Fruit fly (Drosophila melanogaster): ENCODE measurements around the gene CG1737.

Gene CG1737

dm6 chrX:11391364-11391915, 41.0 kb downstream of the CG1737 start (continued):
- TF ChIP-seq ewg (GFP tag; optimal IDR thresholded peaks at IDR 0.05) = no peak
- TF ChIP-seq CG16779 (GFP tag; IDR thresholded peaks at IDR 0.05) = 0 out of 2 replicates have a peak, but pooled peaks have one; percentile 17
- TF ChIP-seq repo (GFP tag; optimal IDR thresholded peaks at IDR 0.05) = no peak
- TF ChIP-seq CTCF (GFP tag; optimal IDR thresholded peaks at IDR 0.05) = no peak
- no peak for TF ChIP-seq Usf (GFP tag; optimal IDR thresholded peaks at IDR 0.05)
- TF ChIP-seq Oaz (GFP tag; IDR thresholded peaks at IDR 0.05) = peak; percentile 57
- no peak for TF ChIP-seq CG2116 (GFP tag; optimal IDR thresholded peaks at IDR 0.05)
- TF ChIP-seq Sin3A (optimal IDR thresholded peaks at IDR 0.05) = no peak
- no peak for TF ChIP-seq CG4424 (GFP tag; optimal IDR thresholded peaks at IDR 0.05)
- peak; percentile 64 for TF ChIP-seq CG9817 (tag; optimal IDR thresholded peaks at IDR 0.05)
- no peak for TF ChIP-seq bigmax (GFP tag; optimal IDR thresholded peaks at IDR 0.05)
- TF ChIP-seq CG11504 (tag; optimal IDR thresholded peaks at IDR 0.05) = no peak
- TF ChIP-seq Fer1 (GFP tag; optimal IDR thresholded peaks at IDR 0.05) = peak; percentile 1
- TF ChIP-seq peb (GFP tag; IDR thresholded peaks at IDR 0.05) = no peak
- TF ChIP-seq CG8359 (GFP tag; optimal IDR thresholded peaks at IDR 0.05; ENCODE audit: borderline replicate concordance) = no peak
- no peak for TF ChIP-seq pita (GFP tag; optimal IDR thresholded peaks at IDR 0.05)
- peak; percentile 35; the same call in 1 of the 3 replicates for TF ChIP-seq zfh1 (GFP tag; IDR thresholded peaks at IDR 0.05)
- peak; percentile 24 for TF ChIP-seq CG12219 (GFP tag; optimal IDR thresholded peaks at IDR 0.05)
- no peak for TF ChIP-seq fd102C (GFP tag; optimal IDR thresholded peaks at IDR 0.05)
- TF ChIP-seq CG13287 (GFP tag; IDR thresholded peaks at IDR 0.05; ENCODE audit: partially characterized antibody) = no peak
- TF ChIP-seq Fer2 (tag; optimal IDR thresholded peaks at IDR 0.05) = no peak
- TF ChIP-seq Dad (GFP tag; optimal IDR thresholded peaks at IDR 0.05) = no peak
- no peak for TF ChIP-seq Stat92E (GFP tag; optimal IDR thresholded peaks at IDR 0.05)
- TF ChIP-seq lab (GFP tag; optimal IDR thresholded peaks at IDR 0.05) = peak; percentile 58
- TF ChIP-seq HLHmδ (GFP tag; optimal IDR thresholded peaks at IDR 0.05) = no peak
- TF ChIP-seq CG4328 (GFP tag; optimal IDR thresholded peaks at IDR 0.05) = no peak
- no peak for TF ChIP-seq Asciz (GFP tag; optimal IDR thresholded peaks at IDR 0.05)
- TF ChIP-seq pnt (GFP tag; optimal IDR thresholded peaks at IDR 0.05) = peak; percentile 17
- TF ChIP-seq wek (GFP tag; optimal IDR thresholded peaks at IDR 0.05) = no peak
- no peak for TF ChIP-seq Dip2 (GFP tag; IDR thresholded peaks at IDR 0.05)
- peak; percentile 50; the same call in 1 of the 2 replicates for TF ChIP-seq CG14014 (GFP tag; IDR thresholded peaks at IDR 0.05)
- peak; percentile 53 for TF ChIP-seq CG12769 (tag; optimal IDR thresholded peaks at IDR 0.05)
- TF ChIP-seq Ravus (GFP tag; IDR thresholded peaks at IDR 0.05) = peak; percentile 38
- peak; percentile 66 for TF ChIP-seq row (GFP tag; IDR thresholded peaks at IDR 0.05)
- TF ChIP-seq luna (GFP tag; optimal IDR thresholded peaks at IDR 0.05) = peak; percentile 10
- TF ChIP-seq ara (GFP tag; IDR thresholded peaks at IDR 0.05) = no peak
- TF ChIP-seq CG32772 (GFP tag; IDR thresholded peaks at IDR 0.05) = 0 out of 2 replicates have a peak, but pooled peaks have one; percentile 24
- TF ChIP-seq H2.0 (GFP tag; IDR thresholded peaks at IDR 0.05) = 0 out of 2 replicates have a peak, but pooled peaks have one; percentile 44
- no peak for TF ChIP-seq GATAe (GFP tag; conservative IDR thresholded peaks at IDR 0.05)
- TF ChIP-seq CrebB (tag; optimal IDR thresholded peaks at IDR 0.05) = no peak
- no peak for TF ChIP-seq Ssrp (tag; optimal IDR thresholded peaks at IDR 0.05)
- TF ChIP-seq B-H1 (GFP tag; IDR thresholded peaks at IDR 0.05) = peak; percentile 55; the same call in 1 of the 3 replicates
- no peak for TF ChIP-seq Hey (tag; optimal IDR thresholded peaks at IDR 0.05)
- TF ChIP-seq H15 (GFP tag; IDR thresholded peaks at IDR 0.05) = no peak
- TF ChIP-seq CG17612 (GFP tag; IDR thresholded peaks at IDR 0.05) = peak; percentile 42; the same call in 1 of the 2 replicates
- TF ChIP-seq Atf3 (GFP tag; optimal IDR thresholded peaks at IDR 0.05) = no peak
- TF ChIP-seq ase (GFP tag; IDR thresholded peaks at IDR 0.05) = 0 out of 3 replicates have a peak, but pooled peaks have one; percentile 39
- no peak for TF ChIP-seq CG10321 (GFP tag; IDR thresholded peaks at IDR 0.05)
- TF ChIP-seq chinmo (GFP tag; IDR thresholded peaks at IDR 0.05; ENCODE audit: partially characterized antibody) = no peak
- TF ChIP-seq NC2α (GFP tag; optimal IDR thresholded peaks at IDR 0.05) = no peak
- no peak for TF ChIP-seq Atf-2 (GFP tag; optimal IDR thresholded peaks at IDR 0.05)
